Fruit fly (Drosophila melanogaster): Measurements from ENCODE around the gene Brd.

The Brd gene

dm6 chr3L:14992025-14992424, 19.6 kb downstream of the Brd start, which contains the start of gene Zip71B:
Gene Zip71B (plus strand): TSS chr3L:14992289.
- peak; percentile 3 for TF ChIP-seq CoRest (tag; optimal IDR thresholded peaks at IDR 0.05)
- TF ChIP-seq CG5180 (GFP tag; optimal IDR thresholded peaks at IDR 0.05) = peak; percentile 41
- TF ChIP-seq cad (GFP tag; optimal IDR thresholded peaks at IDR 0.05) = peak; percentile 16
- TF ChIP-seq CG33213 (GFP tag; optimal IDR thresholded peaks at IDR 0.05) = no peak
- TF ChIP-seq gcm (GFP tag; optimal IDR thresholded peaks at IDR 0.05) = no peak
- no peak for TF ChIP-seq CG7963 (GFP tag; IDR thresholded peaks at IDR 0.05; ENCODE audit: partially characterized antibody)
- TF ChIP-seq chn (GFP tag; optimal IDR thresholded peaks at IDR 0.05) = peak; percentile 0
- TF ChIP-seq pho (GFP tag; optimal IDR thresholded peaks at IDR 0.05) = no peak
- TF ChIP-seq CG11696 (GFP tag; IDR thresholded peaks at IDR 0.05) = no peak
- TF ChIP-seq fu2 (GFP tag; optimal IDR thresholded peaks at IDR 0.05) = no peak
- TF ChIP-seq ara (GFP tag; IDR thresholded peaks at IDR 0.05) = 0 out of 2 replicates have a peak, but pooled peaks have one; percentile 5
- no peak for TF ChIP-seq CG31224 (GFP tag; IDR thresholded peaks at IDR 0.05)
- TF ChIP-seq CG11093 (GFP tag; IDR thresholded peaks at IDR 0.05) = no peak
- TF ChIP-seq ap (GFP tag; IDR thresholded peaks at IDR 0.05) = no peak
- no peak for TF ChIP-seq oc (tag; optimal IDR thresholded peaks at IDR 0.05)
- peak; percentile 39 for TF ChIP-seq CG1832 (GFP tag; optimal IDR thresholded peaks at IDR 0.05)
- no peak for TF ChIP-seq CG9727 (GFP tag; optimal IDR thresholded peaks at IDR 0.05)
- 0 out of 3 replicates have a peak, but pooled peaks have one; percentile 56 for TF ChIP-seq CG2199 (GFP tag; IDR thresholded peaks at IDR 0.05)
- peak; percentile 98 for TF ChIP-seq CG12155 (GFP tag; optimal IDR thresholded peaks at IDR 0.05)
- TF ChIP-seq gcm2 (GFP tag; optimal IDR thresholded peaks at IDR 0.05) = no peak
- peak; percentile 13 for TF ChIP-seq CG15479 (GFP tag; optimal IDR thresholded peaks at IDR 0.05)
- TF ChIP-seq crol (GFP tag; IDR thresholded peaks at IDR 0.05) = peak; percentile 11; the same call in 1 of the 2 replicates
- no peak for TF ChIP-seq schlank (tag; optimal IDR thresholded peaks at IDR 0.05)
- TF ChIP-seq Hmx (GFP tag; optimal IDR thresholded peaks at IDR 0.05) = no peak
- TF ChIP-seq Dp (GFP tag; optimal IDR thresholded peaks at IDR 0.05) = peak; percentile 68
- no peak for TF ChIP-seq nerfin-2 (GFP tag; IDR thresholded peaks at IDR 0.05; ENCODE audit: partially characterized antibody)
- no peak for TF ChIP-seq CG4617 (GFP tag; optimal IDR thresholded peaks at IDR 0.05; ENCODE audit: borderline replicate concordance)
- no peak for TF ChIP-seq ash1 (GFP tag; optimal IDR thresholded peaks at IDR 0.05)
- TF ChIP-seq CG4854 (GFP tag; optimal IDR thresholded peaks at IDR 0.05) = no peak
- TF ChIP-seq pzg (GFP tag; optimal IDR thresholded peaks at IDR 0.05) = peak; percentile 9
- TF ChIP-seq disco-r (GFP tag; optimal IDR thresholded peaks at IDR 0.05) = no peak
- no peak for TF ChIP-seq CG1529 (GFP tag; optimal IDR thresholded peaks at IDR 0.05)
- TF ChIP-seq CG17612 (GFP tag; IDR thresholded peaks at IDR 0.05) = no peak
- TF ChIP-seq Fer3 (tag; optimal IDR thresholded peaks at IDR 0.05) = no peak
- TF ChIP-seq bab2 (GFP tag; optimal IDR thresholded peaks at IDR 0.05) = no peak
- TF ChIP-seq kay (GFP tag; optimal IDR thresholded peaks at IDR 0.05) = peak; percentile 25
- TF ChIP-seq CG1603 (tag; optimal IDR thresholded peaks at IDR 0.05) = no peak
- TF ChIP-seq sr (GFP tag; IDR thresholded peaks at IDR 0.05) = peak; percentile 64; the same call in 2 of the 3 replicates
- no peak for TF ChIP-seq CG18262 (tag; optimal IDR thresholded peaks at IDR 0.05)
- peak; percentile 17 for TF ChIP-seq CTCF (GFP tag; optimal IDR thresholded peaks at IDR 0.05)
- no peak for TF ChIP-seq NC2α (GFP tag; optimal IDR thresholded peaks at IDR 0.05)
- peak; percentile 61 for TF ChIP-seq Deaf1 (tag; optimal IDR thresholded peaks at IDR 0.05)
- no peak for TF ChIP-seq klu (GFP tag; IDR thresholded peaks at IDR 0.05)
- peak; percentile 36 for TF ChIP-seq Med (GFP tag)
- no peak for TF ChIP-seq Awh (GFP tag; IDR thresholded peaks at IDR 0.05)
- peak; percentile 72 for TF ChIP-seq E2f2 (GFP tag; IDR thresholded peaks at IDR 0.05)
- TF ChIP-seq pfk (GFP tag; optimal IDR thresholded peaks at IDR 0.05) = no peak
- TF ChIP-seq CG17385 (GFP tag; optimal IDR thresholded peaks at IDR 0.05) = no peak
- peak; percentile 24; the same call in 1 of the 2 replicates for TF ChIP-seq MBD-R2 (GFP tag; IDR thresholded peaks at IDR 0.05)
- no peak for TF ChIP-seq slbo (GFP tag; IDR thresholded peaks at IDR 0.05)
- TF ChIP-seq Myb (GFP tag; optimal IDR thresholded peaks at IDR 0.05) = peak; percentile 61
- TF ChIP-seq NFAT (GFP tag; IDR thresholded peaks at IDR 0.05) = no peak
